Comparison of ENCODE assay signal across 2 fruit fly cellular contexts in genomic region chr3R:4864901-4865601, dm6.
TF ChIP-seq lines count a peak whose summit lies in the region.

No protein-coding gene starts in this region.

- no peak for TF ChIP-seq CTCF in whole organism, embryonic (GFP tag; optimal IDR thresholded peaks at IDR 0.05; lab: Kevin White, UChicago)

TF ChIP-seq in whole organism, embryonic, 481 proteins besides CTCF, POLR2A, EP300 and RAD21 (continues in another document):
- no peak for TF ChIP-seq crp (GFP tag; optimal IDR thresholded peaks at IDR 0.05; lab: Kevin White, UChicago)
- TF ChIP-seq Abd-B (GFP tag; optimal IDR thresholded peaks at IDR 0.05; lab: Kevin White, UChicago), result no peak
- no peak for TF ChIP-seq CG12071 (GFP tag; optimal IDR thresholded peaks at IDR 0.05; lab: Kevin White, UChicago)
- TF ChIP-seq Rfx (GFP tag; IDR thresholded peaks at IDR 0.05; lab: Robert Waterston, UW), result no peak
- no peak for TF ChIP-seq gcm2 (GFP tag; optimal IDR thresholded peaks at IDR 0.05; lab: Kevin White, UChicago)
- no peak for TF ChIP-seq MESR4 (GFP tag; optimal IDR thresholded peaks at IDR 0.05; lab: Kevin White, UChicago)
- TF ChIP-seq lola (GFP tag; optimal IDR thresholded peaks at IDR 0.05; lab: Kevin White, UChicago), result no peak
- TF ChIP-seq CG4820 (GFP tag; optimal IDR thresholded peaks at IDR 0.05; lab: Kevin White, UChicago), result no peak
- TF ChIP-seq CG3281 (GFP tag; optimal IDR thresholded peaks at IDR 0.05; lab: Kevin White, UChicago), result no peak
- peak; percentile 72 for TF ChIP-seq Nf-YB (GFP tag; optimal IDR thresholded peaks at IDR 0.05; lab: Kevin White, UChicago)
- TF ChIP-seq abd-A (tag; optimal IDR thresholded peaks at IDR 0.05; lab: Kevin White, UChicago), result no peak
- TF ChIP-seq CG17361 (GFP tag; IDR thresholded peaks at IDR 0.05; lab: Robert Waterston, UW), result no peak
- no peak for TF ChIP-seq Sin3A (optimal IDR thresholded peaks at IDR 0.05; lab: Kevin White, UChicago)
- TF ChIP-seq CG11696 (GFP tag; IDR thresholded peaks at IDR 0.05; lab: Robert Waterston, UW), result no peak
- no peak for TF ChIP-seq CG8765 (GFP tag; IDR thresholded peaks at IDR 0.05; lab: Robert Waterston, UW)
- peak; percentile 53; the same call in 1 of the 2 replicates for TF ChIP-seq crol (GFP tag; IDR thresholded peaks at IDR 0.05; lab: Robert Waterston, UW)
- TF ChIP-seq nerfin-2 (GFP tag; IDR thresholded peaks at IDR 0.05; lab: Robert Waterston, UW; ENCODE audit: partially characterized antibody), result no peak
- peak; percentile 79 for TF ChIP-seq Nf-YC (tag; optimal IDR thresholded peaks at IDR 0.05; lab: Kevin White, UChicago)
- peak; percentile 69; the same call in 1 of the 2 replicates for TF ChIP-seq seq (GFP tag; IDR thresholded peaks at IDR 0.05; lab: Robert Waterston, UW)
- no peak for TF ChIP-seq CG4730 (GFP tag; IDR thresholded peaks at IDR 0.05; lab: Robert Waterston, UW)
- no peak for TF ChIP-seq CG14441 (GFP tag; IDR thresholded peaks at IDR 0.05; lab: Robert Waterston, UW)
- no peak for TF ChIP-seq chn (GFP tag; optimal IDR thresholded peaks at IDR 0.05; lab: Kevin White, UChicago)
- TF ChIP-seq CG13424 (tag; optimal IDR thresholded peaks at IDR 0.05; lab: Kevin White, UChicago), result no peak
- TF ChIP-seq dm (GFP tag; optimal IDR thresholded peaks at IDR 0.05; lab: Kevin White, UChicago), result no peak
- no peak for TF ChIP-seq CG6272 (GFP tag; IDR thresholded peaks at IDR 0.05; lab: Robert Waterston, UW)
- TF ChIP-seq cg (GFP tag; optimal IDR thresholded peaks at IDR 0.05; lab: Kevin White, UChicago), result peak; percentile 76
- TF ChIP-seq CG4360 (GFP tag; IDR thresholded peaks at IDR 0.05; lab: Robert Waterston, UW), result no peak
- peak; percentile 64 for TF ChIP-seq CG11695 (GFP tag; IDR thresholded peaks at IDR 0.05; lab: Robert Waterston, UW)
- no peak for TF ChIP-seq CG3065 (GFP tag; optimal IDR thresholded peaks at IDR 0.05; lab: Kevin White, UChicago)
- TF ChIP-seq CG31388 (GFP tag; optimal IDR thresholded peaks at IDR 0.05; lab: Kevin White, UChicago), result no peak
- TF ChIP-seq wek (GFP tag; optimal IDR thresholded peaks at IDR 0.05; lab: Kevin White, UChicago), result no peak
- no peak for TF ChIP-seq Mrtf (GFP tag; IDR thresholded peaks at IDR 0.05; lab: Robert Waterston, UW)
- TF ChIP-seq schlank (tag; optimal IDR thresholded peaks at IDR 0.05; lab: Kevin White, UChicago), result no peak
- peak; percentile 89 for TF ChIP-seq pfk (GFP tag; optimal IDR thresholded peaks at IDR 0.05; lab: Kevin White, UChicago)
- no peak for TF ChIP-seq trem (tag; optimal IDR thresholded peaks at IDR 0.05; lab: Kevin White, UChicago)
- no peak for TF ChIP-seq Hr39 (optimal IDR thresholded peaks at IDR 0.05; lab: Kevin White, UChicago)
- TF ChIP-seq sisA (GFP tag; IDR thresholded peaks at IDR 0.05; lab: Robert Waterston, UW), result no peak
- no peak for TF ChIP-seq odd (GFP tag; optimal IDR thresholded peaks at IDR 0.05; lab: Kevin White, UChicago)
- TF ChIP-seq CG1233 (GFP tag; optimal IDR thresholded peaks at IDR 0.05; lab: Kevin White, UChicago), result no peak
- TF ChIP-seq CG18599 (GFP tag; optimal IDR thresholded peaks at IDR 0.05; lab: Kevin White, UChicago), result no peak
- TF ChIP-seq Xrp1 (GFP tag; IDR thresholded peaks at IDR 0.05; lab: Robert Waterston, UW), result no peak
- TF ChIP-seq phol (tag; optimal IDR thresholded peaks at IDR 0.05; lab: Kevin White, UChicago), result peak; percentile 37
- TF ChIP-seq oc (tag; optimal IDR thresholded peaks at IDR 0.05; lab: Kevin White, UChicago), result peak; percentile 21
- no peak for TF ChIP-seq CG5180 (GFP tag; optimal IDR thresholded peaks at IDR 0.05; lab: Kevin White, UChicago)
- no peak for TF ChIP-seq CG12391 (tag; optimal IDR thresholded peaks at IDR 0.05; lab: Kevin White, UChicago)
- TF ChIP-seq CG11723 (GFP tag; optimal IDR thresholded peaks at IDR 0.05; lab: Kevin White, UChicago), result no peak
- TF ChIP-seq tup (GFP tag; optimal IDR thresholded peaks at IDR 0.05; lab: Kevin White, UChicago), result no peak
- TF ChIP-seq nmo (GFP tag; optimal IDR thresholded peaks at IDR 0.05; lab: Kevin White, UChicago), result no peak

TF ChIP-seq in whole organism, prepupa, 60 proteins besides CTCF, POLR2A, EP300 and RAD21:
- peak; percentile 18 for TF ChIP-seq svp (GFP tag; lab: Kevin White, UChicago)
- TF ChIP-seq CG6276 (GFP tag; optimal IDR thresholded peaks at IDR 0.05; lab: Kevin White, UChicago), result no peak
- no peak for TF ChIP-seq Sox102F (GFP tag; optimal IDR thresholded peaks at IDR 0.05; lab: Kevin White, UChicago)
- no peak for TF ChIP-seq CG8119 (GFP tag; IDR thresholded peaks at IDR 0.05; lab: Robert Waterston, UW)
- no peak for TF ChIP-seq Eip78C (GFP tag; lab: Kevin White, UChicago)
- no peak for TF ChIP-seq CG15336 (GFP tag; IDR thresholded peaks at IDR 0.05; lab: Robert Waterston, UW)
- TF ChIP-seq Ets96B (tag; optimal IDR thresholded peaks at IDR 0.05; lab: Kevin White, UChicago), result no peak
- TF ChIP-seq lz (GFP tag; optimal IDR thresholded peaks at IDR 0.05; lab: Kevin White, UChicago), result no peak
- TF ChIP-seq fkh (GFP tag; optimal IDR thresholded peaks at IDR 0.05; lab: Kevin White, UChicago), result peak; percentile 0
- no peak for TF ChIP-seq CG9139 (GFP tag; optimal IDR thresholded peaks at IDR 0.05; lab: Kevin White, UChicago)
- no peak for TF ChIP-seq CG3919 (GFP tag; optimal IDR thresholded peaks at IDR 0.05; lab: Kevin White, UChicago)
- TF ChIP-seq Hr39 (GFP tag; optimal IDR thresholded peaks at IDR 0.05; lab: Kevin White, UChicago), result no peak
- no peak for TF ChIP-seq eg (GFP tag; IDR thresholded peaks at IDR 0.05; lab: Robert Waterston, UW)
